Worm (Caenorhabditis elegans) whole organism, L2 larva: ENCODE data around the gene ubc-6.
A peak's percentile ranks its signal among the peaks of the same experiment; 100 is the strongest.

Source experiments
- C34F6.9 ChIP-seq: fragments of 150-350 bp; optimal IDR thresholded peaks from 2 replicates; lab custom pipeline; 2014; ENCODE audit warnings: missing biosample characterization, missing genetic modification characterization
- F13H6.1 ChIP-seq: sonication (generic microtip); optimal IDR thresholded peaks from 2 replicates; lab custom pipeline; 2016; ENCODE audit warnings: missing genetic modification characterization, missing compliant biosample characterization
- R02D3.7 ChIP-seq: fragments of 150-350 bp; optimal IDR thresholded peaks from 2 replicates; lab custom pipeline; 2014; ENCODE audit warnings: missing biosample characterization, missing genetic modification characterization
- Y55F3AM.14 ChIP-seq: fragments of 200-800 bp; sonication (Bioruptor generic); optimal IDR thresholded peaks from 2 replicates; lab custom pipeline; 2018; ENCODE audit warnings: mild to moderate bottlenecking, missing genetic modification characterization, missing compliant biosample characterization
- alr-1 ChIP-seq: fragments of 150-350 bp; optimal IDR thresholded peaks from 2 replicates; lab custom pipeline; 2014; ENCODE audit warnings: missing biosample characterization, missing genetic modification characterization
- aly-2 ChIP-seq: fragments of 150-350 bp; optimal IDR thresholded peaks from 2 replicates; lab custom pipeline; 2014; ENCODE audit warnings: missing biosample characterization, missing genetic modification characterization
- ama-1 ChIP-seq: fragments of 150-350 bp; optimal IDR thresholded peaks from 2 replicates; lab custom pipeline; 2018; ENCODE audit warnings: inconsistent platforms
- blmp-1 ChIP-seq: sonication (generic microtip); optimal IDR thresholded peaks from 2 replicates; lab custom pipeline; 2017; ENCODE audit warnings: missing genetic modification characterization, mild to moderate bottlenecking, missing compliant biosample characterization, antibody characterized with exemption, moderate library complexity; ENCODE audit not compliant: insufficient read depth
- ceh-82 ChIP-seq: fragments of 150-350 bp; optimal IDR thresholded peaks from 2 replicates; lab custom pipeline; 2014; ENCODE audit warnings: missing biosample characterization, missing genetic modification characterization
- crh-2 ChIP-seq: sonication (generic microtip); optimal IDR thresholded peaks from 2 replicates; lab custom pipeline; 2017; ENCODE audit warnings: missing biosample characterization, missing genetic modification characterization
- dmd-4 ChIP-seq: sonication (generic microtip); optimal IDR thresholded peaks from 2 replicates; lab custom pipeline; 2017; ENCODE audit warnings: missing biosample characterization, missing genetic modification characterization
- egl-27 ChIP-seq: sonication (generic microtip); optimal IDR thresholded peaks from 3 replicates; lab custom pipeline; 2017; ENCODE audit warnings: missing biosample characterization, missing genetic modification reagents, missing genetic modification characterization
- elt-1 ChIP-seq: fragments of 150-350 bp; optimal IDR thresholded peaks from 2 replicates; lab custom pipeline; 2014; ENCODE audit warnings: missing biosample characterization, missing genetic modification characterization
- elt-3 ChIP-seq: sonication (generic microtip); optimal IDR thresholded peaks from 2 replicates; lab custom pipeline; 2017; ENCODE audit warnings: missing biosample characterization, missing genetic modification characterization
- fos-1 ChIP-seq: fragments of 150-350 bp; optimal IDR thresholded peaks from 2 replicates; lab custom pipeline; 2014; ENCODE audit warnings: missing biosample characterization, missing genetic modification characterization
- gmeb-1 ChIP-seq: fragments of 150-350 bp; optimal IDR thresholded peaks from 2 replicates; lab custom pipeline; 2014; ENCODE audit warnings: missing biosample characterization, missing genetic modification characterization
- lin-11 ChIP-seq: fragments of 150-350 bp; sonication (generic microtip); optimal IDR thresholded peaks from 2 replicates; lab custom pipeline; 2014; ENCODE audit warnings: missing biosample characterization, missing genetic modification characterization, inconsistent platforms, mixed read lengths
- lin-13 ChIP-seq: fragments of 150-350 bp; optimal IDR thresholded peaks from 2 replicates; lab custom pipeline; 2014; ENCODE audit warnings: missing biosample characterization, missing genetic modification reagents, missing genetic modification characterization
- lin-39 ChIP-seq: fragments of 150-350 bp; optimal IDR thresholded peaks from 2 replicates; lab custom pipeline; 2014; ENCODE audit warnings: missing biosample characterization, missing genetic modification reagents, missing genetic modification characterization
- lsy-2 ChIP-seq, 2 experiments: fragments of 150-350 bp in 1 of 2; sonication (generic microtip) in 1 of 2; optimal IDR thresholded peaks; 2 replicates each; lab custom pipeline; 2014 to 2017; ENCODE audit warnings: missing biosample characterization in 2 of 2, missing genetic modification characterization in 2 of 2
- mab-5 ChIP-seq: fragments of 150-350 bp; optimal IDR thresholded peaks from 2 replicates; lab custom pipeline; 2014; ENCODE audit warnings: missing biosample characterization, missing genetic modification characterization
- mdl-1 ChIP-seq, 2 experiments: fragments of 150-350 bp in 1 of 2; sonication (generic microtip) in 1 of 2; optimal IDR thresholded peaks; 2 replicates each; lab custom pipeline; 2017; ENCODE audit warnings: missing biosample characterization in 2 of 2, missing genetic modification characterization in 2 of 2
- nhr-10 ChIP-seq: sonication (generic microtip); optimal IDR thresholded peaks from 2 replicates; lab custom pipeline; 2017; ENCODE audit warnings: missing biosample characterization, missing genetic modification characterization
- nhr-11 ChIP-seq: fragments of 150-350 bp; optimal IDR thresholded peaks from 2 replicates; lab custom pipeline; 2014; ENCODE audit warnings: missing biosample characterization, missing genetic modification characterization
- nhr-12 ChIP-seq: fragments of 150-350 bp; optimal IDR thresholded peaks from 2 replicates; lab custom pipeline; 2014; ENCODE audit warnings: missing biosample characterization, missing genetic modification characterization
- nhr-129 ChIP-seq: fragments of 150-350 bp; optimal IDR thresholded peaks from 2 replicates; lab custom pipeline; 2014; ENCODE audit warnings: missing biosample characterization, missing genetic modification characterization
- nhr-21 ChIP-seq: fragments of 150-350 bp; optimal IDR thresholded peaks from 2 replicates; lab custom pipeline; 2014; ENCODE audit warnings: missing biosample characterization, missing genetic modification characterization
- nhr-237 ChIP-seq: fragments of 150-350 bp; optimal IDR thresholded peaks from 2 replicates; lab custom pipeline; 2014; ENCODE audit warnings: missing biosample characterization, missing genetic modification characterization
- nhr-25 ChIP-seq: fragments of 150-350 bp; sonication (generic microtip); optimal IDR thresholded peaks from 3 replicates; lab custom pipeline; 2014; ENCODE audit warnings: missing biosample characterization, missing genetic modification characterization
- nhr-6 ChIP-seq: fragments of 150-350 bp; optimal IDR thresholded peaks from 2 replicates; lab custom pipeline; 2014; ENCODE audit warnings: missing biosample characterization, missing genetic modification characterization
- nhr-77 ChIP-seq: fragments of 150-350 bp; optimal IDR thresholded peaks from 2 replicates; lab custom pipeline; 2014; ENCODE audit warnings: missing biosample characterization, missing genetic modification characterization
- sem-4 ChIP-seq: fragments of 150-350 bp; optimal IDR thresholded peaks from 2 replicates; lab custom pipeline; 2014; ENCODE audit warnings: missing biosample characterization, missing genetic modification reagents, missing genetic modification characterization
- sma-3 ChIP-seq: sonication (generic microtip); optimal IDR thresholded peaks from 2 replicates; lab custom pipeline; 2016; ENCODE audit warnings: missing genetic modification reagents, missing genetic modification characterization, missing compliant biosample characterization
- sma-9 ChIP-seq, 2 experiments: fragments of 150-350 bp in 1 of 2; sonication (generic microtip) in 1 of 2; optimal IDR thresholded peaks; 2 replicates each; lab custom pipeline; 2014 to 2016; ENCODE audit warnings: missing genetic modification characterization in 2 of 2, mild to moderate bottlenecking in 1 of 2, missing biosample characterization in 1 of 2, missing compliant biosample characterization in 1 of 2, missing genetic modification reagents in 1 of 2, moderate library complexity in 1 of 2
- snpc-4 ChIP-seq: fragments of 150-350 bp; optimal IDR thresholded peaks from 2 replicates; lab custom pipeline; 2014; ENCODE audit warnings: missing biosample characterization, missing genetic modification characterization
- unc-39 ChIP-seq: fragments of 150-350 bp; optimal IDR thresholded peaks from 2 replicates; lab custom pipeline; 2014; ENCODE audit warnings: missing biosample characterization, missing genetic modification characterization
- unc-55 ChIP-seq: fragments of 150-350 bp; sonication (generic microtip); optimal IDR thresholded peaks from 3 replicates; lab custom pipeline; 2014; ENCODE audit warnings: missing biosample characterization, missing genetic modification reagents, missing genetic modification characterization
- unc-62 ChIP-seq: fragments of 150-350 bp; optimal IDR thresholded peaks from 2 replicates; lab custom pipeline; 2014; ENCODE audit warnings: missing biosample characterization, missing genetic modification reagents, missing genetic modification characterization
- zag-1 ChIP-seq: fragments of 150-350 bp; optimal IDR thresholded peaks from 2 replicates; lab custom pipeline; 2014; ENCODE audit warnings: missing biosample characterization, missing genetic modification characterization
- ztf-1 ChIP-seq: fragments of 200-800 bp; sonication (Bioruptor generic); conservative IDR thresholded peaks from 2 replicates; pipeline ENCODE4 v1.3.6; 2022; ENCODE audit warnings: missing genetic modification characterization, missing compliant biosample characterization
- ztf-4 ChIP-seq: fragments of 150-350 bp; optimal IDR thresholded peaks from 2 replicates; lab custom pipeline; 2014; ENCODE audit warnings: missing biosample characterization, missing genetic modification characterization

ubc-6 gene

ce11 chrII:7478487-7479234 lies at the start of gene ubc-6, which contains the start of gene aka-1:
Gene ubc-6, plus strand, starts transcription at chrII:7479187.
Gene aka-1, minus strand, starts transcription at chrII:7478537.
- TF ChIP-seq nhr-129 (tag; lab: Kevin White, UChicago): peak; percentile 84
- peak; percentile 47 for TF ChIP-seq blmp-1 (tag; lab: Kevin White, UChicago)
- peak; percentile 79 for TF ChIP-seq nhr-21 (tag; lab: Kevin White, UChicago)
- TF ChIP-seq nhr-10: no peak
- no peak for TF ChIP-seq ceh-82 (tag; lab: Kevin White, UChicago)
- peak; percentile 37 for TF ChIP-seq zag-1
- TF ChIP-seq nhr-6 (tag; lab: Kevin White, UChicago): peak; percentile 59
- peak; percentile 81 for TF ChIP-seq C34F6.9
- TF ChIP-seq nhr-12 (tag; lab: Kevin White, UChicago): no peak
- TF ChIP-seq crh-2: peak; percentile 77
- peak in 1 of 2 experiments; percentile 52 for TF ChIP-seq mdl-1 (tag; optimal IDR thresholded peaks at IDR 0.05; lab: Kevin White, UChicago)
- peak; percentile 92 for TF ChIP-seq F13H6.1 (tag; lab: Kevin White, UChicago)
- TF ChIP-seq egl-27: peak; percentile 52
- TF ChIP-seq sem-4 (tag; lab: Kevin White, UChicago): peak; percentile 80
- no peak for TF ChIP-seq aly-2
- TF ChIP-seq nhr-25 (tag; lab: Kevin White, UChicago): peak; percentile 83
- peak; percentile 55 for TF ChIP-seq mab-5 (tag; lab: Kevin White, UChicago)
- peak; percentile 60 for TF ChIP-seq sma-9 (GFP tag; optimal IDR thresholded peaks at IDR 0.05; lab: Kevin White, UChicago)
- TF ChIP-seq sma-9 (tag; optimal IDR thresholded peaks at IDR 0.05; lab: Kevin White, UChicago): no peak
- TF ChIP-seq gmeb-1: peak; percentile 72
- peak; percentile 71 for TF ChIP-seq Y55F3AM.14 (GFP tag; lab: Kevin White, UChicago)
- peak; percentile 33 for TF ChIP-seq snpc-4
- TF ChIP-seq lin-13: peak; percentile 78
- TF ChIP-seq elt-1 (tag; lab: Kevin White, UChicago): no peak
- peak; percentile 89 for TF ChIP-seq lin-11 (tag; lab: Kevin White, UChicago)
- peak; percentile 0 for TF ChIP-seq ztf-4
- TF ChIP-seq unc-55: peak; percentile 80
- TF ChIP-seq lin-39 (tag; lab: Kevin White, UChicago): no peak
- TF ChIP-seq dmd-4 (tag; lab: Kevin White, UChicago): no peak
- TF ChIP-seq nhr-77 (tag; lab: Kevin White, UChicago): peak; percentile 28
- TF ChIP-seq R02D3.7 (tag; lab: Kevin White, UChicago): no peak
- peak; percentile 95 for TF ChIP-seq sma-3 (GFP tag; lab: Kevin White, UChicago)
- TF ChIP-seq ztf-1 (GFP tag; lab: Robert Waterston, UW): no peak
- peak; percentile 68 for TF ChIP-seq fos-1 (tag; lab: Kevin White, UChicago)
- no peak for TF ChIP-seq ama-1 (lab: Kevin White, UChicago)
- peak; percentile 58 to 87 for TF ChIP-seq lsy-2 (tag; optimal IDR thresholded peaks at IDR 0.05; lab: Kevin White, UChicago)
- peak; percentile 41 for TF ChIP-seq nhr-237
- TF ChIP-seq, all 48 proteins: peak for 26

- TF ChIP-seq R02D3.7 (tag; lab: Kevin White, UChicago): no peak
- TF ChIP-seq unc-62 (GFP tag; lab: Kevin White, UChicago): no peak
- TF ChIP-seq elt-3 (tag; lab: Kevin White, UChicago): no peak
- no peak for TF ChIP-seq crh-2
- TF ChIP-seq mdl-1 (tag; optimal IDR thresholded peaks at IDR 0.05; lab: Kevin White, UChicago): no peak
- no peak for TF ChIP-seq nhr-21 (tag; lab: Kevin White, UChicago)
- TF ChIP-seq Y55F3AM.14 (GFP tag; lab: Kevin White, UChicago): no peak
- no peak for TF ChIP-seq lin-13
- no peak for TF ChIP-seq ceh-82 (tag; lab: Kevin White, UChicago)
These were observed 46.7 kb upstream of the ubc-6 start, which contains the start of gene srd-54 for ce11 chrII:7432327-7432726. Gene srd-54, plus strand, starts transcription at chrII:7432627.

DNA sequence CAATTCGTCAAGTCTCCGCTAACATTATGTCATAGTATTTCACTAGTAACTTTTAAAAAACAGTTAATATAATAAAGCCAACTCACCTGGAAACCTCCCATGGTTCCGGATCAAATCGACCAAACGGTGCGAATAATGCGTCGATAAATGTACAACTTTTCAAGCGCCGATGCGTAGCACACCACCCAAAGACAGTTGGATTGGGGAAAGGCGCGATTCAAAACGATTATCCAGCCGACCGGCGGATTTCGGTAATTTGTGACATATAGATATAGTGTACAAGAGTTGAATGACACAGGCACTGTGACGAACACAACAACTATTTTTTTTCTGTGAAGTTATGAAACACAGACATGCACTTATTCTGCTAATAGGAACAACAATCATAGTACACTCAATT lies 44.8 kb upstream of the ubc-6 start, which contains the start of gene kcc-3:
Gene kcc-3 (minus strand): TSS at position 101 of the 400 bp plus-strand sequence.
- TF ChIP-seq fos-1 (tag; lab: Kevin White, UChicago) (no peak), unc-62 (GFP tag; lab: Kevin White, UChicago) (no peak), alr-1 (tag; lab: Kevin White, UChicago) (no peak), mab-5 (tag; lab: Kevin White, UChicago) (no peak), mdl-1 (tag; optimal IDR thresholded peaks at IDR 0.05; lab: Kevin White, UChicago) (no peak), nhr-11 (tag; lab: Kevin White, UChicago) (no peak), unc-39 (tag; lab: Kevin White, UChicago) (no peak), elt-1 (tag; lab: Kevin White, UChicago) (no peak), ztf-1 (GFP tag; lab: Robert Waterston, UW) (no peak), nhr-10 (no peak)
